Fruit fly (Drosophila melanogaster) whole organism, wandering third instar larva: ENCODE measurements around the gene tara.

ENCODE experiments used
- Abd-B ChIP-seq: fragments of >200 bp; optimal IDR thresholded peaks from 2 replicates; lab custom pipeline; 2017; ENCODE audit warnings: missing biosample characterization, missing genetic modification characterization
- Dfd ChIP-seq: fragments of >200 bp; optimal IDR thresholded peaks from 2 replicates; lab custom pipeline; 2017; ENCODE audit warnings: missing biosample characterization, missing genetic modification characterization
- Dif ChIP-seq: fragments of 200-275, 200-300 bp; sonication (Bioruptor generic); optimal IDR thresholded peaks from 2 replicates; lab custom pipeline; 2018; ENCODE audit warnings: missing biosample characterization, missing genetic modification characterization; ENCODE audit not compliant: partially characterized antibody
- GATAd ChIP-seq: sonication (Bioruptor generic); optimal IDR thresholded peaks from 2 replicates; lab custom pipeline; 2016; ENCODE audit warnings: missing biosample characterization, missing genetic modification characterization
- HLH106 ChIP-seq: fragments of 200-800 bp; optimal IDR thresholded peaks from 3 replicates; lab custom pipeline; 2019; ENCODE audit warnings: missing biosample characterization, mild to moderate bottlenecking, missing genetic modification characterization, moderate library complexity
- Hr83 ChIP-seq: fragments of 200-300 bp; sonication (Bioruptor generic); optimal IDR thresholded peaks from 2 replicates; lab custom pipeline; 2016; ENCODE audit warnings: missing biosample characterization, mild to moderate bottlenecking, missing genetic modification characterization, moderate library complexity; ENCODE audit not compliant: poor library complexity, severe bottlenecking
- Jra ChIP-seq: sonication (Bioruptor generic); optimal IDR thresholded peaks from 2 replicates; lab custom pipeline; 2016; ENCODE audit warnings: missing biosample characterization, missing genetic modification characterization
- Mio ChIP-seq: sonication (Bioruptor generic); optimal IDR thresholded peaks from 2 replicates; lab custom pipeline; 2016; ENCODE audit warnings: missing biosample characterization, missing genetic modification characterization
- Myc ChIP-seq: fragments of >200 bp; optimal IDR thresholded peaks from 2 replicates; lab custom pipeline; 2017
- OdsH ChIP-seq: fragments of 200-800 bp; sonication (Bioruptor generic); optimal IDR thresholded peaks from 2 replicates; lab custom pipeline; 2016; ENCODE audit warnings: missing biosample characterization, mild to moderate bottlenecking, missing genetic modification characterization
- Rel ChIP-seq, 2 experiments: fragments of 200-800 bp; sonication (Bioruptor generic) in 1 of 2; optimal IDR thresholded peaks; 2 replicates in 1 of 2; 3 replicates in 1 of 2; lab custom pipeline; 2016 to 2019; ENCODE audit warnings: mild to moderate bottlenecking in 2 of 2, missing biosample characterization in 2 of 2, missing genetic modification characterization in 2 of 2, moderate library complexity in 1 of 2
- Sp1 ChIP-seq: fragments of 200-800 bp; sonication (Bioruptor generic); optimal IDR thresholded peaks from 3 replicates; lab custom pipeline; 2019; ENCODE audit warnings: missing biosample characterization, mild to moderate bottlenecking, missing genetic modification characterization, moderate library complexity
- Vsx2 ChIP-seq: fragments of 200-300, 225-300 bp; sonication (Bioruptor generic); optimal IDR thresholded peaks from 2 replicates; lab custom pipeline; 2018; ENCODE audit warnings: missing biosample characterization, missing genetic modification characterization; ENCODE audit not compliant: partially characterized antibody
- br ChIP-seq: fragments of 200-800 bp; sonication (Bioruptor generic); optimal IDR thresholded peaks from 2 replicates; lab custom pipeline; 2016; ENCODE audit warnings: missing biosample characterization, missing genetic modification characterization
- brk ChIP-seq: fragments of 200-800 bp; sonication (Bioruptor generic); optimal IDR thresholded peaks from 2 replicates; lab custom pipeline; 2016; ENCODE audit warnings: missing biosample characterization, mild to moderate bottlenecking, missing genetic modification characterization
- dl ChIP-seq, 2 experiments: fragments of 175-275, 200-275 bp in 1 of 2; fragments of 200-275 bp in 1 of 2; sonication (Bioruptor generic); optimal IDR thresholded peaks; lab custom pipeline; 2018; ENCODE audit warnings: mild to moderate bottlenecking in 2 of 2, missing biosample characterization in 2 of 2, missing genetic modification characterization in 2 of 2, moderate library complexity in 2 of 2; ENCODE audit not compliant: partially characterized antibody in 2 of 2, insufficient read depth in 1 of 2
- dsf ChIP-seq: sonication (Bioruptor generic); optimal IDR thresholded peaks from 2 replicates; lab custom pipeline; 2016; ENCODE audit warnings: missing biosample characterization, missing genetic modification characterization, borderline replicate concordance
- foxo ChIP-seq, 2 experiments: fragments of 200-800 bp; sonication (Bioruptor generic); optimal IDR thresholded peaks; 2 replicates in 1 of 2; 3 replicates in 1 of 2; lab custom pipeline; 2016 to 2017; ENCODE audit warnings: missing biosample characterization in 2 of 2, missing genetic modification characterization in 2 of 2
- fru ChIP-seq: fragments of 200-800 bp; sonication (Bioruptor generic); optimal IDR thresholded peaks from 3 replicates; lab custom pipeline; 2016; ENCODE audit warnings: missing biosample characterization, mild to moderate bottlenecking, missing genetic modification characterization
- h ChIP-seq: fragments of 200-800 bp; sonication (Bioruptor generic); optimal IDR thresholded peaks from 3 replicates; lab custom pipeline; 2016; ENCODE audit warnings: missing biosample characterization, mild to moderate bottlenecking, missing genetic modification characterization
- jim ChIP-seq: fragments of 175-275, 200-325 bp; sonication (Bioruptor generic); optimal IDR thresholded peaks from 2 replicates; lab custom pipeline; 2016; ENCODE audit warnings: missing biosample characterization, mild to moderate bottlenecking, missing genetic modification characterization
- lola ChIP-seq: fragments of >200 bp; optimal IDR thresholded peaks from 2 replicates; lab custom pipeline; 2017; ENCODE audit warnings: missing biosample characterization, missing genetic modification characterization
- psq ChIP-seq: fragments of 200-800 bp; sonication (Bioruptor generic); optimal IDR thresholded peaks from 3 replicates; lab custom pipeline; 2017; ENCODE audit warnings: missing biosample characterization, mild to moderate bottlenecking, missing genetic modification characterization, moderate library complexity
- rgr ChIP-seq: fragments of 200-800 bp; sonication (Bioruptor generic); optimal IDR thresholded peaks from 3 replicates; lab custom pipeline; 2016; ENCODE audit warnings: missing biosample characterization, mild to moderate bottlenecking, missing genetic modification characterization
- sage ChIP-seq: fragments of 200-800 bp; sonication (Bioruptor generic); optimal IDR thresholded peaks from 2 replicates; lab custom pipeline; 2016; ENCODE audit warnings: missing biosample characterization, mild to moderate bottlenecking, missing genetic modification characterization
- sv ChIP-seq: fragments of 200-800 bp; sonication (Bioruptor generic); optimal IDR thresholded peaks from 3 replicates; lab custom pipeline; 2016; ENCODE audit warnings: missing biosample characterization, missing genetic modification characterization
- tai ChIP-seq: sonication (Bioruptor generic); optimal IDR thresholded peaks from 2 replicates; lab custom pipeline; 2016; ENCODE audit warnings: missing biosample characterization, missing genetic modification characterization
- usp ChIP-seq: fragments of >200 bp; optimal IDR thresholded peaks from 2 replicates; lab custom pipeline; 2017; ENCODE audit warnings: missing biosample characterization, missing genetic modification characterization
- woc ChIP-seq: sonication (Bioruptor generic); optimal IDR thresholded peaks from 2 replicates; lab custom pipeline; 2016; ENCODE audit warnings: missing biosample characterization, mild to moderate bottlenecking, missing genetic modification characterization

The tara gene

DNA sequence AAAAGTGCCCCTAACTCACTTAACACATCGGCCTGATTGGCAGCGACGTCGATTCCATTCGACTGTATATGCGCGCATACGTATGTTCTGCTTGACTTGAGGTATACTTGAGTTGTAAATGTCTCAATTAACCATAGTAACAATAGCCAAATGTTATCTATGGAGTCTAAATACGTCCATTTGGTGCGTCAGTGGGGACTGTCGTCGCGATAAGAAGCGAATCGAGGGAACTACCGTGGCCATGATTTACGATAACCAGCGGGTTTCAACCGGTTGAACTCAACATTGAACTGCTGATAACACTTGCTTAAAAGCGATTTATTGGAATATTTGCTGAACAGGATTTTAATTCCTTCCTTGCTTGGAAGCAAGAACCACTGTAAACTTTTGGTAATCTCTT is 34.7 kb upstream of the tara start:
- no peak for TF ChIP-seq Rel (GFP tag; optimal IDR thresholded peaks at IDR 0.05; lab: Kevin White, UChicago)
- TF ChIP-seq Rel (tag; optimal IDR thresholded peaks at IDR 0.05; lab: Kevin White, UChicago), result peak; percentile 91
- TF ChIP-seq Sp1, result no peak
- TF ChIP-seq woc (GFP tag; lab: Kevin White, UChicago), result no peak
- no peak for TF ChIP-seq Vsx2 (GFP tag; lab: Kevin White, UChicago)
- no peak for TF ChIP-seq Hr83
- TF ChIP-seq psq (GFP tag; lab: Kevin White, UChicago), result no peak
- no peak for TF ChIP-seq lola (GFP tag; lab: Kevin White, UChicago)
- no peak for TF ChIP-seq dsf (GFP tag; lab: Kevin White, UChicago)
- TF ChIP-seq jim, result no peak
- TF ChIP-seq, all 38 proteins: peak for 1

DNA sequence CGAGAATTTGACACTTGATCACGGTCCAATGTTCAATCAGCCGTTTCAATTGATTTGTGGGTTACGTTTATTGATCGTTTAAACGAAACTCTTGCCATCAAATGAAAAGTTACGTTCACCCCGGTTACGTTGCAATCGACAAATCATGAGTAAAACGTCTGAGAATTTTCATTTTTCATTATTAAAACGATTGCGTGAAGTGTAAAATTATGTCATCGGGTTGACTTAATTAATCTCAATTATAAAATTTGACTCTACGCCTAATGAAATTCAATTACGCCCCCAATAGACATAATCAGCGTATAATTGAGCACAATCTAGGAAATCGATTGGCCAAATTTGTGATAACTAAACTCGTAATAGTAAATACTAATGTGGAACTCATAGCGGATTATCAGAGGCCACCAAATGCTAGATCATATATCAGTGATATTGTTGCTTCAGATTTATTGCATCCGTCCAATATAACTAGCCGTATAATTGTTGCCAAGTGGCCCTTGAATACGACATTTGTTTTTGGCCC is 24.9 kb upstream of the tara start:
- TF ChIP-seq Myc (lab: Kevin White, UChicago) (no peak), OdsH (GFP tag; lab: Kevin White, UChicago) (no peak), jim (no peak), fru (GFP tag; lab: Kevin White, UChicago) (no peak), Dif (no peak), sage (no peak), h (GFP tag; lab: Kevin White, UChicago) (no peak), Abd-B (no peak), Dfd (GFP tag; lab: Kevin White, UChicago) (no peak), br (no peak), lola (GFP tag; lab: Kevin White, UChicago) (no peak), Jra (GFP tag; lab: Kevin White, UChicago) (no peak), brk (GFP tag; lab: Kevin White, UChicago) (no peak), Sp1 (no peak), foxo (GFP tag; optimal IDR thresholded peaks at IDR 0.05; lab: Kevin White, UChicago) (no peak), rgr (GFP tag; lab: Kevin White, UChicago) (no peak)

- no peak for TF ChIP-seq Mio (GFP tag; lab: Kevin White, UChicago)
- no peak for TF ChIP-seq tai
- TF ChIP-seq jim, result no peak
- TF ChIP-seq psq (GFP tag; lab: Kevin White, UChicago), result no peak
- TF ChIP-seq usp (GFP tag; lab: Kevin White, UChicago), result no peak
- no peak for TF ChIP-seq brk (GFP tag; lab: Kevin White, UChicago)
- no peak for TF ChIP-seq Dif
- TF ChIP-seq Hr83, result no peak
- TF ChIP-seq Jra (GFP tag; lab: Kevin White, UChicago), result no peak
- TF ChIP-seq HLH106 (tag; lab: Kevin White, UChicago), result no peak
- TF ChIP-seq Rel (GFP tag; optimal IDR thresholded peaks at IDR 0.05; lab: Kevin White, UChicago), result no peak
- no peak for TF ChIP-seq Rel (tag; optimal IDR thresholded peaks at IDR 0.05; lab: Kevin White, UChicago)
- TF ChIP-seq dl (GFP tag; optimal IDR thresholded peaks at IDR 0.05; lab: Kevin White, UChicago; ENCODE audit: insufficient read depth in 1 of 2, partially characterized antibody in 2 of 2), result no peak
- TF ChIP-seq br, result no peak
- no peak for TF ChIP-seq Dfd (GFP tag; lab: Kevin White, UChicago)
- TF ChIP-seq Abd-B, result no peak
Observed at dm6 chr3R:16202335-16203024, 23.0 kb upstream of the tara start.

- TF ChIP-seq brk (GFP tag; lab: Kevin White, UChicago) (no peak), dl (GFP tag; optimal IDR thresholded peaks at IDR 0.05; lab: Kevin White, UChicago; ENCODE audit: insufficient read depth in 1 of 2, partially characterized antibody in 2 of 2) (peak; percentile 35 to 64), tai (no peak), sv (no peak), GATAd (GFP tag; lab: Kevin White, UChicago) (no peak), Dif (peak; percentile 82), dsf (GFP tag; lab: Kevin White, UChicago) (no peak)
- TF ChIP-seq, all 38 proteins: peak for 2
Observed at dm6 chr3R:16203025-16203421, 22.4 kb upstream of the tara start, which contains the start of the genes CG6126 and CG31287. Gene CG6126 (minus strand): TSS chr3R:16203083. Gene CG31287 (plus strand): TSS chr3R:16203371.
